Worm (Caenorhabditis elegans) whole organism, L1 larva: ENCODE data around the gene hrpu-2.

Source experiments
- aly-2 ChIP-seq: fragments of 150-350 bp; optimal IDR thresholded peaks from 2 replicates; lab custom pipeline; 2014; ENCODE audit warnings: missing biosample characterization, missing genetic modification characterization
- ceh-82 ChIP-seq, 3 experiments: fragments of 150-350 bp in 1 of 3; sonication (generic microtip) in 2 of 3; optimal IDR thresholded peaks; 2 replicates each; lab custom pipeline; 2014 to 2017; ENCODE audit warnings: missing biosample characterization in 3 of 3, missing genetic modification characterization in 3 of 3
- elt-2 ChIP-seq: sonication (generic microtip); optimal IDR thresholded peaks from 2 replicates; lab custom pipeline; 2016; ENCODE audit warnings: missing genetic modification characterization, mild to moderate bottlenecking, inconsistent platforms, missing compliant biosample characterization, missing genetic modification reagents
- ets-5 ChIP-seq: fragments of 200-800 bp; sonication (Bioruptor generic); IDR thresholded peaks from 2 replicates; pipeline ENCODE4 v1.3.6; 2022; ENCODE audit warnings: missing genetic modification characterization, missing compliant biosample characterization
- jun-1 ChIP-seq: fragments of 150-350 bp; optimal IDR thresholded peaks from 2 replicates; lab custom pipeline; 2014; ENCODE audit warnings: missing biosample characterization, missing genetic modification reagents, missing genetic modification characterization
- lin-13 ChIP-seq: fragments of 150-350 bp; optimal IDR thresholded peaks from 2 replicates; lab custom pipeline; 2014; ENCODE audit warnings: missing biosample characterization, missing genetic modification reagents, missing genetic modification characterization
- lsy-2 ChIP-seq, 2 experiments: fragments of 150-350 bp; optimal IDR thresholded peaks; 2 replicates each; lab custom pipeline; 2014; ENCODE audit warnings: missing biosample characterization in 2 of 2, missing genetic modification characterization in 2 of 2
- nhr-11 ChIP-seq: fragments of 150-350 bp; optimal IDR thresholded peaks from 2 replicates; lab custom pipeline; 2014; ENCODE audit warnings: missing biosample characterization, missing genetic modification characterization
- snpc-4 ChIP-seq: fragments of 150-350 bp; optimal IDR thresholded peaks from 2 replicates; lab custom pipeline; 2014; ENCODE audit warnings: missing biosample characterization, missing genetic modification characterization
- sox-4 ChIP-seq: sonication (generic microtip); optimal IDR thresholded peaks from 2 replicates; lab custom pipeline; 2016; ENCODE audit warnings: missing genetic modification characterization, missing compliant biosample characterization
- unc-130 ChIP-seq: fragments of 150-350 bp; optimal IDR thresholded peaks from 2 replicates; lab custom pipeline; 2017; ENCODE audit warnings: missing biosample characterization, missing genetic modification characterization, inconsistent platforms
- ztf-11 ChIP-seq, 2 experiments: sonication (generic microtip); optimal IDR thresholded peaks; 2 replicates each; lab custom pipeline; 2016 to 2017; ENCODE audit warnings: missing genetic modification characterization in 2 of 2, missing biosample characterization in 1 of 2, missing compliant biosample characterization in 1 of 2

DNA sequence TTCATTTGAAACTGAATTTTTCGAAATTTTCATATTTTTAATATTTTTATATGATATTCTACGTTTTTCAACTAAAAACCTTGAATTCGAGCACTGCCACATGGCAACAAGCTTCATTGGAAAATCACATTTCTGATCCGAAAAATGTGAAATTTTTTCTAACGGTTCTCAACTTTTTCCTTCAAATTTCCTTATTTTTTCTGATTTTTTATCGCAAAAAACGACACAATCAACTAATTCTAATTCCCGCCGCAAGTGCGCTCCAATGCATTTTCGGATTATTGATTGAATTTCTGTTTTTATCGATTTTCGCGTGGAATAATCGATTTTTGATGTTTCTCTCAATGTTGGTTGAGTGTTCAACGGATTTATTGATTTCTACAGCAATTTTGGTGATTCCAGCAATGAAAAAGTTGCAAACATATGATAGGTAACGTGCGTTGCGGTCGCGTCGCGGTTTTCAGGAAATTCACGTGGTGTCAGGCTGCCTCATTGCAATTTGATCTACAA is 44.2 kb upstream of the hrpu-2 start, which contains the start of gene C23H5.12:
- TF ChIP-seq jun-1 (no peak), unc-130 (tag; lab: Kevin White, UChicago) (no peak), sox-4 (tag; lab: Kevin White, UChicago) (no peak), snpc-4 (tag; lab: Kevin White, UChicago) (no peak), lsy-2 (tag; optimal IDR thresholded peaks at IDR 0.05; lab: Kevin White, UChicago) (no peak), aly-2 (tag; lab: Kevin White, UChicago) (no peak), ztf-11 (tag; optimal IDR thresholded peaks at IDR 0.05; lab: Kevin White, UChicago) (no peak), nhr-11 (tag; lab: Kevin White, UChicago) (no peak), elt-2 (tag; lab: Kevin White, UChicago) (no peak), ceh-82 (tag; optimal IDR thresholded peaks at IDR 0.05; lab: Kevin White, UChicago) (no peak), ets-5 (no peak), lin-13 (no peak)
